Worm (Caenorhabditis elegans) whole organism, mixed stage, embryonic: ENCODE results near the gene alg-4.
A peak's percentile ranks its signal among the peaks of the same experiment; 100 is the strongest.

Experiments
- M03D4.4 ChIP-seq: sonication (generic microtip); optimal IDR thresholded peaks from 2 replicates; lab custom pipeline; 2017; ENCODE audit warnings: mild to moderate bottlenecking, missing genetic modification characterization, missing compliant biosample characterization
- bed-3 ChIP-seq: fragments of 200-800 bp; sonication (Bioruptor generic); optimal IDR thresholded peaks from 3 replicates; lab custom pipeline; 2018; ENCODE audit warnings: mild to moderate bottlenecking, missing genetic modification characterization, moderate library complexity, missing compliant biosample characterization
- blmp-1 ChIP-seq: fragments of 150-350 bp; optimal IDR thresholded peaks from 2 replicates; lab custom pipeline; 2014; ENCODE audit warnings: missing biosample characterization, missing genetic modification characterization
- ceh-39 ChIP-seq: fragments of 150-350 bp; optimal IDR thresholded peaks from 2 replicates; lab custom pipeline; 2014; ENCODE audit warnings: missing biosample characterization, missing genetic modification characterization
- ceh-43 ChIP-seq: fragments of 200-800 bp; sonication (Bioruptor generic); optimal IDR thresholded peaks from 2 replicates; lab custom pipeline; 2018; ENCODE audit warnings: mild to moderate bottlenecking, missing genetic modification characterization, moderate library complexity, missing compliant biosample characterization
- ceh-83 ChIP-seq: fragments of 200-800 bp; sonication (Bioruptor generic); optimal IDR thresholded peaks from 2 replicates; lab custom pipeline; 2018; ENCODE audit warnings: mild to moderate bottlenecking, missing genetic modification characterization, missing compliant biosample characterization
- ces-1 ChIP-seq: fragments of 150-350 bp; optimal IDR thresholded peaks from 2 replicates; lab custom pipeline; 2014; ENCODE audit warnings: missing biosample characterization, missing genetic modification reagents, missing genetic modification characterization
- cnd-1 ChIP-seq: fragments of 200-800 bp; sonication (Bioruptor generic); optimal IDR thresholded peaks from 2 replicates; lab custom pipeline; 2018; ENCODE audit warnings: mild to moderate bottlenecking, missing genetic modification characterization, missing compliant biosample characterization
- elt-1 ChIP-seq: sonication (generic microtip); optimal IDR thresholded peaks from 2 replicates; lab custom pipeline; 2017; ENCODE audit warnings: missing genetic modification characterization, mild to moderate bottlenecking, missing compliant biosample characterization, antibody characterized with exemption, moderate library complexity, borderline replicate concordance; ENCODE audit not compliant: insufficient read depth
- lin-13 ChIP-seq: fragments of 150-350 bp; optimal IDR thresholded peaks from 2 replicates; lab custom pipeline; 2014; ENCODE audit warnings: missing biosample characterization, missing genetic modification characterization
- lin-32 ChIP-seq: fragments of 200-800 bp; sonication (Bioruptor generic); optimal IDR thresholded peaks from 2 replicates; lab custom pipeline; 2018; ENCODE audit warnings: mild to moderate bottlenecking, missing genetic modification characterization, missing compliant biosample characterization
- lsy-2 ChIP-seq: fragments of 150-350 bp; optimal IDR thresholded peaks from 2 replicates; lab custom pipeline; 2014; ENCODE audit warnings: missing biosample characterization, missing genetic modification characterization
- mab-5 ChIP-seq: fragments of 150-350 bp; optimal IDR thresholded peaks from 2 replicates; lab custom pipeline; 2014; ENCODE audit warnings: missing biosample characterization, missing genetic modification characterization
- mep-1 ChIP-seq: fragments of 150-350 bp; optimal IDR thresholded peaks from 2 replicates; lab custom pipeline; 2017; ENCODE audit warnings: missing biosample characterization, missing genetic modification reagents, missing genetic modification characterization, inconsistent platforms
- nhr-12 ChIP-seq: fragments of 150-350 bp; optimal IDR thresholded peaks from 2 replicates; lab custom pipeline; 2014; ENCODE audit warnings: missing biosample characterization, missing genetic modification characterization
- nhr-2 ChIP-seq: fragments of 150-350 bp; optimal IDR thresholded peaks from 2 replicates; lab custom pipeline; 2014; ENCODE audit warnings: missing biosample characterization, missing genetic modification characterization
- nhr-76 ChIP-seq: sonication (generic microtip); optimal IDR thresholded peaks from 2 replicates; lab custom pipeline; 2017; ENCODE audit warnings: missing biosample characterization, missing genetic modification characterization
- pha-4 ChIP-seq: fragments of 150-350 bp; optimal IDR thresholded peaks from 2 replicates; lab custom pipeline; 2018; ENCODE audit warnings: missing biosample characterization, missing genetic modification reagents, missing genetic modification characterization
- sem-2 ChIP-seq: fragments of 200-800 bp; sonication (Bioruptor generic); optimal IDR thresholded peaks from 2 replicates; lab custom pipeline; 2018; ENCODE audit warnings: mild to moderate bottlenecking, missing genetic modification characterization, missing compliant biosample characterization
- snpc-4 ChIP-seq: fragments of 150-350 bp; optimal IDR thresholded peaks from 2 replicates; lab custom pipeline; 2014; ENCODE audit warnings: missing biosample characterization, missing genetic modification characterization
- sptf-1 ChIP-seq: sonication (generic microtip); optimal IDR thresholded peaks from 2 replicates; lab custom pipeline; 2017; ENCODE audit warnings: mild to moderate bottlenecking, missing genetic modification characterization, moderate library complexity, missing compliant biosample characterization
- tbx-8 ChIP-seq: fragments of 200-800 bp; sonication (Bioruptor generic); optimal IDR thresholded peaks from 2 replicates; lab custom pipeline; 2018; ENCODE audit warnings: mild to moderate bottlenecking, missing genetic modification characterization, moderate library complexity, missing compliant biosample characterization
- unc-120 ChIP-seq: sonication (generic microtip); optimal IDR thresholded peaks from 2 replicates; lab custom pipeline; 2017; ENCODE audit warnings: missing genetic modification characterization, missing compliant biosample characterization; ENCODE audit not compliant: poor library complexity, severe bottlenecking
- unc-62 ChIP-seq: fragments of 150-350 bp; optimal IDR thresholded peaks from 2 replicates; lab custom pipeline; 2014; ENCODE audit warnings: missing biosample characterization, missing genetic modification reagents, missing genetic modification characterization
- zip-8 ChIP-seq: fragments of 150-350 bp; optimal IDR thresholded peaks from 2 replicates; lab custom pipeline; 2014; ENCODE audit warnings: missing biosample characterization, missing genetic modification characterization
- ztf-11 ChIP-seq: fragments of 150-350 bp; optimal IDR thresholded peaks from 2 replicates; lab custom pipeline; 2014; ENCODE audit warnings: missing biosample characterization, missing genetic modification characterization

Gene alg-4

DNA sequence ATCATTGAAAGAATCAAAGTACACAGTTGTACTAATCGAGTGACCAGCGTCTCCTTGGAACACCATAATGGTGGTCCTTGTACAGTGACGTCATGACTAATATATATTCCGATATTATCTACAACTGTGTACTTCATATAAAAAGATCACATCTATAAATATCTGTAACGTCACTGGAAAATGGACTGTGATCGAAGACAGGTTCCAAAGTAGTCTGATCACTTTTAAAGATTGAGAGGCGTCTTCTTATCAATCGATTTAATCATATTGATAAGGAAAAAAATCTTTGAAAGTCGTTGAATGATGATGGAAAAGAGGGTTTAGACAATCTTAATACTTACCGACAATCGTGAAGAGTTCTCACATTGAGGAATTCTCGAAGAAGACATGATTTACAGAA, 33.2 kb downstream of the alg-4 start:
- TF ChIP-seq ztf-11 (tag; lab: Kevin White, UChicago): no peak
- TF ChIP-seq elt-1 (tag; lab: Kevin White, UChicago): peak; percentile 95
- TF ChIP-seq mep-1: no peak

ce11 chrIII:9857110-9857509, 34.1 kb downstream of the alg-4 start:
- TF ChIP-seq lin-13 (tag; lab: Kevin White, UChicago) (no peak), elt-1 (tag; lab: Kevin White, UChicago) (no peak), lin-32 (GFP tag; lab: Kevin White, UChicago) (no peak), ceh-39 (tag; lab: Kevin White, UChicago) (no peak), bed-3 (no peak), M03D4.4 (tag; lab: Kevin White, UChicago) (no peak), nhr-12 (tag; lab: Kevin White, UChicago) (no peak), tbx-8 (GFP tag; lab: Kevin White, UChicago) (no peak), zip-8 (no peak), pha-4 (no peak), nhr-2 (tag; lab: Kevin White, UChicago) (no peak), cnd-1 (no peak), ces-1 (GFP tag; lab: Kevin White, UChicago) (no peak)

DNA sequence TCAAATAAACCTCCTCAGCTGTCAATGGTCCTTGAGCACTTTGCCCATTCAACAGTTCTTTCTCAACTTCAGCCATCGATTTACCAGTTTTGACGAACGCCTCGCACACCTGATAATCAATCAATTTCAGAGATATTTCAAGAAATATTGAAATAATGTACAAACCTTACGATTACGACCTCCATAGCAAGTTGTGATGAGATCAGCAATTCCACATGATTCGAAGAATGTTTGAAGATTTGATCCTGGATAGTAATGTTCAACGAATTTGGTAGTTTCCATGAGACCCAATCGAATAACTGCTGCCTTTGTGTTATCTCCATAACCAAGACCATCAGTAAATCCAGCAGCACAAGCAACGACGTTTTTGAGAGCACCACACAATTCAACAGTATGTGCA, 36.3 kb downstream of the alg-4 start:
- TF ChIP-seq sem-2 (GFP tag; lab: Kevin White, UChicago) (no peak), unc-120 (no peak), nhr-76 (tag; lab: Kevin White, UChicago) (no peak)
- TF ChIP-seq, all 35 proteins: peak for 0

DNA sequence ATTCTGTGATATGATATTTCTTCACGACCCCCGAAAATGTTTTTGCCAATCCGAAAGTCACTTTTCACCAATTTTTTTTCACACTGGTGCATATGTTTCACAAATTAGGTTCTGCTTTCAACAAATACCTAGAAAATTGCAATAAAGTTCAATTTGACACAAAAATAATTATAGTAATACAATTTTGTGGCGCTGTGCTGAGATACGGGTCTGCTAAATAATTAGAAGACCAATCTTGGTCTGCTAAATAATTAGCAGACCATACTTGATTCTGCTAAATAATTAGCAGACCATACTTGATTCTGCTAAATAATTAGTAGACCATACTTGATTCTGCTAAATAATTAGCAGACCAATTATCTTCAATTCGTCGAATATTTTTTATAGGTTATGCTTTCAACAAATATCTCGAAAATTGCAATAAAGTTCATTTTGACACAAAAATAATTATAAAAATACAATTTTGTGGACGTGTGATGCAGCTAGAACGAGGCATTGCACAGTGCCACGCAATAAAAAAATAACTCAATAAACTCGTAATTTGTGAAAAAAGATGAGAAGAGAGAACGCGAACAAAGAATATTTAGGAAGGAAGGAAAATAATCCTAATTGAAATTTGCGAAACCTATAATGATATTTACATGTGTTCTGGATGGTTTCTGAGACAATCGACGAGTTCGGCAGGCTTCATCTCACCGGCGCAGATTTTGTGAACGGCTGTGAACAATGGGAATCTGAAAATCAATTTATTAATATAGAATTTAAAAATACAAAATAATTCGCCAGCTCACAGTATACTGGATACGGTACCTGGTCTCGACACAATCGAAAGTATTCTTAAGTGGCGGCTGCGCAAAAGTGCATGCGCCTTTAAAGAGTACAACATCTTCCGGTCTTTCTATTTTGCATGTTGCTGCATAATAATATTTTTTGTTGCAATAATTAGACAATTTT, 37.3 kb downstream of the alg-4 start:
- TF ChIP-seq ceh-43 (GFP tag; lab: Kevin White, UChicago) (peak; percentile 75), sptf-1 (tag; lab: Kevin White, UChicago) (peak; percentile 1), lsy-2 (tag; lab: Kevin White, UChicago) (no peak)

DNA sequence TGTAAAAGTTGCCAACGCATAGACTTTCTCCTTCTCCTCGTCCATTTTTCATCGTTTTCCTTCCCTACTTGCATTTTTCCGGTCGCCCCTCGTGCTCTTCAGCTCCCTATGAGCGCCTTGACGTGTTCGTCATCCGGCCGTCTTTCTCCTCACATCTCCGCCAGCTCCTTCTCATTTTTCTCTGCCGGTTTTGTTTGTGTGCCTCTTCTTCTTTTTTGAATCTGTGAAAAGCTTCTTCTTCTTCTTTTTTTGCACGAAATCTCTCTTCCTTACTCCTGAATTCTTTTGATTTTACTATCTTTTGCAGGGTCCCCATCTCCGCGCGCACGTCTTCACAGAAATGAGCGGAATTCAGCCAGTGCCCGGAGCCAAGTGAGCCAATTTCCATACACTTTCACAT, 39.7 kb downstream of the alg-4 start, which contains the start of gene K11H3.3:
TSS of gene K11H3.3 (plus strand) at position 308 of the 400 bp plus-strand sequence.
- no peak for TF ChIP-seq mab-5 (tag; lab: Kevin White, UChicago)
- TF ChIP-seq ceh-43 (GFP tag; lab: Kevin White, UChicago): no peak
- no peak for TF ChIP-seq ces-1 (GFP tag; lab: Kevin White, UChicago)
- no peak for TF ChIP-seq tbx-8 (GFP tag; lab: Kevin White, UChicago)

- TF ChIP-seq ceh-43 (GFP tag; lab: Kevin White, UChicago): no peak
- TF ChIP-seq lsy-2 (tag; lab: Kevin White, UChicago): no peak
- TF ChIP-seq pha-4: no peak
These were observed 40.3 kb downstream of the alg-4 start for ce11 chrIII:9850877-9851276.

- TF ChIP-seq nhr-12 (tag; lab: Kevin White, UChicago) (no peak), blmp-1 (tag; lab: Kevin White, UChicago) (no peak), lin-32 (GFP tag; lab: Kevin White, UChicago) (no peak), elt-1 (tag; lab: Kevin White, UChicago) (no peak), ceh-83 (GFP tag; lab: Kevin White, UChicago) (no peak), snpc-4 (tag; lab: Kevin White, UChicago) (no peak), nhr-2 (tag; lab: Kevin White, UChicago) (no peak), unc-120 (no peak), M03D4.4 (tag; lab: Kevin White, UChicago) (no peak), bed-3 (no peak), unc-62 (GFP tag; lab: Kevin White, UChicago) (no peak)
These were observed 41.3 kb downstream of the alg-4 start for ce11 chrIII:9849950-9850349.
